Fruit fly (Drosophila melanogaster) whole organism, pupa: ENCODE results near the gene CG31659.
A peak's percentile ranks its signal among the peaks of the same experiment; 100 is the strongest.

Experiments used
- CG10348 ChIP-seq: fragments of 200-800 bp; sonication (Bioruptor generic); IDR thresholded peaks from 2 replicates; pipeline ENCODE4 v1.3.6; 2022; ENCODE audit warnings: missing biosample characterization, missing genetic modification characterization
- CG12605 ChIP-seq: fragments of 200-800 bp; sonication (Bioruptor generic); IDR thresholded peaks from 2 replicates; pipeline ENCODE4 v1.3.6; 2022; ENCODE audit warnings: missing biosample characterization, missing genetic modification characterization
- CG13204 ChIP-seq: fragments of 200-800 bp; sonication (Bioruptor generic); optimal IDR thresholded peaks from 2 replicates; lab custom pipeline; 2018; ENCODE audit warnings: missing biosample characterization, mild to moderate bottlenecking, missing genetic modification characterization, moderate library complexity
- CG14655 ChIP-seq: fragments of 200-800 bp; sonication (Bioruptor generic); optimal IDR thresholded peaks from 3 replicates; lab custom pipeline; 2017; ENCODE audit warnings: mild to moderate bottlenecking, missing biosample characterization, missing genetic modification reagents, missing genetic modification characterization
- CG15710 ChIP-seq: fragments of 200-800 bp; sonication (Bioruptor generic); optimal IDR thresholded peaks from 2 replicates; lab custom pipeline; 2018; ENCODE audit warnings: missing biosample characterization, mild to moderate bottlenecking, missing genetic modification characterization, moderate library complexity
- CG17806 ChIP-seq: fragments of 200-800 bp; sonication (Bioruptor generic); optimal IDR thresholded peaks from 2 replicates; lab custom pipeline; 2018; ENCODE audit warnings: missing biosample characterization, mild to moderate bottlenecking, missing genetic modification characterization, moderate library complexity
- CG32121 ChIP-seq: fragments of 200-800 bp; sonication (Bioruptor generic); IDR thresholded peaks from 2 replicates; pipeline ENCODE4 v1.3.6; 2022; ENCODE audit warnings: missing biosample characterization, missing genetic modification characterization
- CG34367 ChIP-seq: fragments of 200-800 bp; sonication (Bioruptor generic); optimal IDR thresholded peaks from 2 replicates; lab custom pipeline; 2018; ENCODE audit warnings: missing biosample characterization, mild to moderate bottlenecking, missing genetic modification characterization
- CG4496 ChIP-seq: fragments of 200-800 bp; sonication (Bioruptor generic); IDR thresholded peaks from 3 replicates; pipeline ENCODE4 v1.3.6; 2022; ENCODE audit warnings: missing biosample characterization, missing genetic modification characterization
- CG8159 ChIP-seq: fragments of 200-800 bp; sonication (Bioruptor generic); optimal IDR thresholded peaks from 3 replicates; lab custom pipeline; 2018; ENCODE audit warnings: missing biosample characterization, mild to moderate bottlenecking, missing genetic modification characterization, moderate library complexity
- CG8301 ChIP-seq: fragments of 200-800 bp; sonication (Bioruptor generic); optimal IDR thresholded peaks from 2 replicates; lab custom pipeline; 2018; ENCODE audit warnings: missing biosample characterization, mild to moderate bottlenecking, missing genetic modification characterization
- CG9948 ChIP-seq: fragments of 200-800 bp; sonication (Bioruptor generic); optimal IDR thresholded peaks from 2 replicates; lab custom pipeline; 2018; ENCODE audit warnings: missing biosample characterization, mild to moderate bottlenecking, missing genetic modification characterization, moderate library complexity
- D1 ChIP-seq: fragments of 200-800 bp; sonication (Bioruptor generic); optimal IDR thresholded peaks from 2 replicates; lab custom pipeline; 2018; ENCODE audit warnings: missing biosample characterization, mild to moderate bottlenecking, missing genetic modification characterization, moderate library complexity
- EcR ChIP-seq: fragments of 200-800 bp; sonication (Bioruptor generic); optimal IDR thresholded peaks from 3 replicates; lab custom pipeline; 2019; ENCODE audit warnings: missing biosample characterization, missing genetic modification characterization, mild to moderate bottlenecking, moderate library complexity, missing genetic modification reagents
- Ets98B ChIP-seq: fragments of 200-800 bp; sonication (Bioruptor generic); IDR thresholded peaks from 2 replicates; pipeline ENCODE4 v1.3.6; 2022; ENCODE audit warnings: missing biosample characterization, missing genetic modification characterization
- Pif1A ChIP-seq: fragments of 200-800 bp; sonication (Bioruptor generic); optimal IDR thresholded peaks from 3 replicates; lab custom pipeline; 2016; ENCODE audit warnings: missing biosample characterization, missing genetic modification characterization
- Pif1B ChIP-seq: fragments of 200-800 bp; sonication (Bioruptor generic); optimal IDR thresholded peaks from 3 replicates; lab custom pipeline; 2016; ENCODE audit warnings: missing biosample characterization, missing genetic modification characterization
- Snoo ChIP-seq: fragments of 200-800 bp; sonication (Bioruptor generic); optimal IDR thresholded peaks from 3 replicates; lab custom pipeline; 2017; ENCODE audit warnings: missing biosample characterization, mild to moderate bottlenecking, missing genetic modification characterization, inconsistent platforms
- fd96Ca ChIP-seq: fragments of 200-800 bp; sonication (Bioruptor generic); IDR thresholded peaks from 3 replicates; pipeline ENCODE4 v1.3.6; 2022; ENCODE audit warnings: missing biosample characterization, missing genetic modification characterization
- gl ChIP-seq: fragments of 200-800 bp; sonication (Bioruptor generic); optimal IDR thresholded peaks from 2 replicates; lab custom pipeline; 2018; ENCODE audit warnings: missing biosample characterization, mild to moderate bottlenecking, missing genetic modification characterization
- rn ChIP-seq: fragments of 200-800 bp; sonication (Bioruptor generic); IDR thresholded peaks from 2 replicates; pipeline ENCODE4 v1.3.6; 2022; ENCODE audit warnings: missing biosample characterization, missing genetic modification characterization

The CG31659 gene

dm6 chr2L:1346034-1346433 is 13.6 kb downstream of the CG31659 start:
- TF ChIP-seq CG15710 (no peak), CG32121 (GFP tag; lab: Robert Waterston, UW) (no peak), rn (GFP tag; lab: Robert Waterston, UW) (no peak), CG14655 (GFP tag; lab: Kevin White, UChicago) (no peak), CG34367 (tag; lab: Kevin White, UChicago) (no peak), CG12605 (no peak), CG4496 (GFP tag; lab: Robert Waterston, UW) (no peak), fd96Ca (GFP tag; lab: Robert Waterston, UW) (no peak)

dm6 chr2L:1344071-1344470 is 15.5 kb downstream of the CG31659 start, which contains the start of the genes CG33922 and Cdlc2:
Gene CG33922 (minus strand): TSS chr2L:1344171.
Gene Cdlc2 (plus strand): TSS chr2L:1344400.
- no peak for TF ChIP-seq CG4496 (GFP tag; lab: Robert Waterston, UW)
- TF ChIP-seq CG13204 (GFP tag; lab: Kevin White, UChicago) = no peak
- no peak for TF ChIP-seq EcR (GFP tag; lab: Kevin White, UChicago)
- TF ChIP-seq Pif1A = no peak
- no peak for TF ChIP-seq CG14655 (GFP tag; lab: Kevin White, UChicago)
- TF ChIP-seq Pif1B (GFP tag; lab: Kevin White, UChicago) = no peak
- no peak for TF ChIP-seq CG32121 (GFP tag; lab: Robert Waterston, UW)
- TF ChIP-seq fd96Ca (GFP tag; lab: Robert Waterston, UW) = no peak
- no peak for TF ChIP-seq CG12605
- TF ChIP-seq CG10348 (GFP tag; lab: Robert Waterston, UW) = no peak
- TF ChIP-seq CG9948 (tag; lab: Kevin White, UChicago) = no peak
- no peak for TF ChIP-seq rn (GFP tag; lab: Robert Waterston, UW)
- TF ChIP-seq CG15710 = no peak
- TF ChIP-seq CG8301 (tag; lab: Kevin White, UChicago) = no peak
- no peak for TF ChIP-seq D1 (tag; lab: Kevin White, UChicago)
- no peak for TF ChIP-seq CG17806 (tag; lab: Kevin White, UChicago)

dm6 chr2L:1341995-1342394 is 17.6 kb downstream of the CG31659 start, which contains the start of gene CG33923:
Gene CG33923 (minus strand): TSS chr2L:1342095.
- TF ChIP-seq rn (GFP tag; lab: Robert Waterston, UW) = no peak
- no peak for TF ChIP-seq D1 (tag; lab: Kevin White, UChicago)
- no peak for TF ChIP-seq CG13204 (GFP tag; lab: Kevin White, UChicago)
- TF ChIP-seq CG4496 (GFP tag; lab: Robert Waterston, UW) = no peak

dm6 chr2L:1333828-1334227 is 25.8 kb downstream of the CG31659 start, which contains the start of gene CG5440:
Gene CG5440 (plus strand): TSS chr2L:1334128.
- no peak for TF ChIP-seq CG9948 (tag; lab: Kevin White, UChicago)
- TF ChIP-seq CG12605 = no peak
- no peak for TF ChIP-seq CG32121 (GFP tag; lab: Robert Waterston, UW)
- no peak for TF ChIP-seq D1 (tag; lab: Kevin White, UChicago)
- TF ChIP-seq Pif1B (GFP tag; lab: Kevin White, UChicago) = no peak
- no peak for TF ChIP-seq CG4496 (GFP tag; lab: Robert Waterston, UW)
- no peak for TF ChIP-seq CG8159 (tag; lab: Kevin White, UChicago)
- TF ChIP-seq CG14655 (GFP tag; lab: Kevin White, UChicago) = no peak
- no peak for TF ChIP-seq Ets98B (GFP tag; lab: Robert Waterston, UW)
- no peak for TF ChIP-seq CG8301 (tag; lab: Kevin White, UChicago)
- no peak for TF ChIP-seq CG15710
- no peak for TF ChIP-seq fd96Ca (GFP tag; lab: Robert Waterston, UW)
- no peak for TF ChIP-seq gl

- TF ChIP-seq CG12605 (no peak), fd96Ca (GFP tag; lab: Robert Waterston, UW) (no peak), Ets98B (GFP tag; lab: Robert Waterston, UW) (no peak), CG9948 (tag; lab: Kevin White, UChicago) (no peak), rn (GFP tag; lab: Robert Waterston, UW) (no peak), CG34367 (tag; lab: Kevin White, UChicago) (no peak), CG15710 (no peak), CG4496 (GFP tag; lab: Robert Waterston, UW) (no peak), Pif1A (no peak), CG8159 (tag; lab: Kevin White, UChicago) (no peak), CG17806 (tag; lab: Kevin White, UChicago) (no peak), CG10348 (GFP tag; lab: Robert Waterston, UW) (no peak)
- TF ChIP-seq, all 21 proteins: peak for 0
Measured at dm6 chr2L:1328861-1329260, 30.7 kb downstream of the CG31659 start, which contains the start of gene a5. Gene a5 (plus strand): TSS chr2L:1329161.

dm6 chr2L:1316422-1316821 is 43.2 kb downstream of the CG31659 start:
- TF ChIP-seq CG8159 (tag; lab: Kevin White, UChicago) = peak; percentile 6
- no peak for TF ChIP-seq fd96Ca (GFP tag; lab: Robert Waterston, UW)

- TF ChIP-seq D1 (tag; lab: Kevin White, UChicago) (no peak), CG14655 (GFP tag; lab: Kevin White, UChicago) (peak; percentile 23), Ets98B (GFP tag; lab: Robert Waterston, UW) (peak; percentile 54; the same call in 1 of the 2 replicates), CG8159 (tag; lab: Kevin White, UChicago) (peak; percentile 15), Pif1A (no peak), fd96Ca (GFP tag; lab: Robert Waterston, UW) (peak; percentile 72; the same call in 2 of the 3 replicates), CG32121 (GFP tag; lab: Robert Waterston, UW) (peak; percentile 19; the same call in 1 of the 2 replicates), Snoo (tag; lab: Kevin White, UChicago) (no peak), CG4496 (GFP tag; lab: Robert Waterston, UW) (peak; percentile 70)
Measured at dm6 chr2L:1315283-1315682, 44.3 kb downstream of the CG31659 start.
